Fruit fly (Drosophila melanogaster): ENCODE measurements around the gene CG43342.

The CG43342 gene

dm6 chr3R:22356464-22357410 lies 24.4 kb upstream of the CG43342 start, which contains the start of gene Sar1 (continued):
- TF ChIP-seq chm (GFP tag; IDR thresholded peaks at IDR 0.05) (0 out of 2 replicates have a peak, but pooled peaks have one; percentile 18), CG30020 (tag; optimal IDR thresholded peaks at IDR 0.05) (peak; percentile 13), ATbp (GFP tag; optimal IDR thresholded peaks at IDR 0.05) (no peak), sens-2 (GFP tag; IDR thresholded peaks at IDR 0.05) (no peak), CG7556 (GFP tag; optimal IDR thresholded peaks at IDR 0.05) (no peak), tap (tag; optimal IDR thresholded peaks at IDR 0.05) (no peak), CG5245 (GFP tag; optimal IDR thresholded peaks at IDR 0.05) (no peak), CG2875 (GFP tag; optimal IDR thresholded peaks at IDR 0.05) (no peak), D19B (GFP tag; optimal IDR thresholded peaks at IDR 0.05) (no peak), fu2 (GFP tag; optimal IDR thresholded peaks at IDR 0.05) (peak; percentile 51), zfh1 (GFP tag; IDR thresholded peaks at IDR 0.05) (peak; percentile 23; the same call in 1 of the 3 replicates), CG10543 (GFP tag; optimal IDR thresholded peaks at IDR 0.05) (peak; percentile 48), H2.0 (GFP tag; IDR thresholded peaks at IDR 0.05) (0 out of 2 replicates have a peak, but pooled peaks have one; percentile 9), CG2678 (tag; optimal IDR thresholded peaks at IDR 0.05) (no peak), gem (tag; optimal IDR thresholded peaks at IDR 0.05) (peak; percentile 16), CG2199 (GFP tag; IDR thresholded peaks at IDR 0.05) (no peak), CG11093 (GFP tag; IDR thresholded peaks at IDR 0.05) (no peak; the same call in 2 of the 3 replicates), gt (GFP tag; IDR thresholded peaks at IDR 0.05) (no peak), CG6654 (GFP tag; optimal IDR thresholded peaks at IDR 0.05) (no peak), exex (tag; optimal IDR thresholded peaks at IDR 0.05) (no peak), CG2116 (GFP tag; optimal IDR thresholded peaks at IDR 0.05) (peak; percentile 83), maf-S (GFP tag; optimal IDR thresholded peaks at IDR 0.05) (no peak), peb (GFP tag; IDR thresholded peaks at IDR 0.05) (no peak), hbn (GFP tag; IDR thresholded peaks at IDR 0.05; ENCODE audit: partially characterized antibody) (peak; percentile 95), ase (GFP tag; IDR thresholded peaks at IDR 0.05) (no peak), Dll (GFP tag; IDR thresholded peaks at IDR 0.05; ENCODE audit: partially characterized antibody) (peak; percentile 95), gcm (GFP tag; optimal IDR thresholded peaks at IDR 0.05) (peak; percentile 33), danr (GFP tag; IDR thresholded peaks at IDR 0.05) (no peak), tin (GFP tag; optimal IDR thresholded peaks at IDR 0.05) (no peak), CG10654 (GFP tag; optimal IDR thresholded peaks at IDR 0.05) (peak; percentile 30), CG17328 (GFP tag; IDR thresholded peaks at IDR 0.05) (no peak), slbo (GFP tag; IDR thresholded peaks at IDR 0.05) (peak; percentile 67), Scr (GFP tag; IDR thresholded peaks at IDR 0.05; ENCODE audit: partially characterized antibody) (peak; percentile 90), CG9437 (GFP tag; optimal IDR thresholded peaks at IDR 0.05) (peak; percentile 55), bowl (GFP tag; IDR thresholded peaks at IDR 0.05) (no peak), CG3995 (GFP tag; optimal IDR thresholded peaks at IDR 0.05) (no peak), fd64A (GFP tag; optimal IDR thresholded peaks at IDR 0.05) (no peak), ham (GFP tag; IDR thresholded peaks at IDR 0.05) (no peak; the same call in 1 of the 2 replicates), Dip3 (GFP tag; optimal IDR thresholded peaks at IDR 0.05) (peak; percentile 3), Max (GFP tag; optimal IDR thresholded peaks at IDR 0.05) (no peak), CG14710 (tag; optimal IDR thresholded peaks at IDR 0.05) (peak; percentile 84), CG1233 (GFP tag; optimal IDR thresholded peaks at IDR 0.05) (no peak), CkIIα-i1 (GFP tag; IDR thresholded peaks at IDR 0.05) (no peak), B-H1 (GFP tag; IDR thresholded peaks at IDR 0.05) (no peak), eve (GFP tag; optimal IDR thresholded peaks at IDR 0.05) (no peak), Stat92E (GFP tag; optimal IDR thresholded peaks at IDR 0.05) (peak in 1 of 3 experiments; percentile 90), Poxn (GFP tag; IDR thresholded peaks at IDR 0.05) (no peak), btn (GFP tag; optimal IDR thresholded peaks at IDR 0.05) (no peak), dm (GFP tag; optimal IDR thresholded peaks at IDR 0.05) (peak; percentile 59)
